Fruit fly (Drosophila melanogaster) Kc167 (cell line): ENCODE results near the gene CG42375.

Experiments used
- Myc ChIP-seq: fragments of >200 bp; optimal IDR thresholded peaks from 2 replicates; lab custom pipeline; 2017; ENCODE audit warnings: missing external identifiers
- Sin3A ChIP-seq: fragments of >200 bp; optimal IDR thresholded peaks from 2 replicates; lab custom pipeline; 2018; ENCODE audit warnings: missing external identifiers
- insv ChIP-seq: fragments of >200 bp; optimal IDR thresholded peaks from 3 replicates; lab custom pipeline; 2018; ENCODE audit warnings: missing external identifiers
- psq ChIP-seq: fragments of >200 bp; optimal IDR thresholded peaks from 2 replicates; lab custom pipeline; 2017; ENCODE audit warnings: missing external identifiers
- ttk ChIP-seq: sonication (Bioruptor generic); optimal IDR thresholded peaks from 2 replicates; lab custom pipeline; 2017; ENCODE audit warnings: missing external identifiers

DNA sequence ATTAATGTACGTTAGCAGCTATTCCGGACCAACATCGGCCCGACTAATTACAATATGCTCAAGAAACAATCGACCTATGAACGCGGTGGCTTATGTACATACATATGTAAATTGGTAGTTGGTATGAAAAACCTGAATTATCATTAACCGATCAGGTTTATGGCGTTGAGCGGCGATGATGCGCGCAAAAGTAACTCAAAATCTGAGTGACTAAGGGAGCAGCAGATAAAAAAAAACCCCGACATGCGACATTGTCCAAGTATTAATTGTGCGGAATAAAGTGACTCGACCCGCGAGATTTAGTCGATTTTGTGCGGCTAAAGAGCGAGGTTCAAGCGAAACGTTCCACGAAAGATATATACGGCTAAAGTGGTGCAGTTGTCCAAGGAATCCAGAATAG, 14.0 kb upstream of the CG42375 start, which contains the start of gene CG9312:
- TF ChIP-seq Myc (lab: Kevin White, UChicago) (no peak), insv (no peak), psq (lab: Kevin White, UChicago) (no peak), Sin3A (lab: Kevin White, UChicago) (no peak), ttk (lab: Kevin White, UChicago) (no peak)
